Worm (Caenorhabditis elegans): ENCODE measurements around the gene R08A2.1.

Gene R08A2.1

ce11 chrV:14689060-14689750 is 30.2 kb downstream of the R08A2.1 start, which contains the start of gene gasr-8 (continued):
- TF ChIP-seq Y67H2A.10 (GFP tag; conservative IDR thresholded peaks at IDR 0.05) (no peak), madf-3 (GFP tag; IDR thresholded peaks at IDR 0.05) (0 out of 2 replicates have a peak, but pooled peaks have one; percentile 4), ekl-4 (GFP tag; IDR thresholded peaks at IDR 0.05) (peak; percentile 23; the same call in 1 of the 2 replicates), unc-62 (GFP tag; optimal IDR thresholded peaks at IDR 0.05) (no peak), hsf-1 (GFP tag; IDR thresholded peaks at IDR 0.05) (peak; percentile 73), rec-8 (tag; optimal IDR thresholded peaks at IDR 0.05) (peak; percentile 1 to 50), ama-1 (optimal IDR thresholded peaks at IDR 0.05) (no peak), ama-1 (GFP tag; optimal IDR thresholded peaks at IDR 0.05) (peak in 1 of 2 experiments; percentile 51), attf-5 (GFP tag; optimal IDR thresholded peaks at IDR 0.05) (no peak), lsl-1 (GFP tag; optimal IDR thresholded peaks at IDR 0.05) (peak; percentile 73), madf-10 (tag; optimal IDR thresholded peaks at IDR 0.05) (peak; percentile 28), tbx-9 (tag; optimal IDR thresholded peaks at IDR 0.05; ENCODE audit: borderline replicate concordance) (no peak), F33H1.4 (GFP tag; IDR thresholded peaks at IDR 0.05) (peak; percentile 8; the same call in 1 of the 2 replicates), ztf-26 (tag; optimal IDR thresholded peaks at IDR 0.05) (no peak), attf-3 (GFP tag; conservative IDR thresholded peaks at IDR 0.05) (no peak), ztf-28 (GFP tag; IDR thresholded peaks at IDR 0.05) (no peak), xnd-1 (tag; optimal IDR thresholded peaks at IDR 0.05) (peak; percentile 64), hmg-1.2 (GFP tag; IDR thresholded peaks at IDR 0.05) (peak; percentile 52), T07F8.4 (tag; optimal IDR thresholded peaks at IDR 0.05) (no peak), die-1 (tag; optimal IDR thresholded peaks at IDR 0.05) (peak; percentile 48), ztf-18 (tag; optimal IDR thresholded peaks at IDR 0.05) (peak; percentile 23), ZK185.1 (tag; optimal IDR thresholded peaks at IDR 0.05; ENCODE audit: poor library complexity, severe bottlenecking) (peak; percentile 45), him-1 (tag; optimal IDR thresholded peaks at IDR 0.05) (peak; percentile 42)

ce11 chrV:14688097-14688912 is 31.1 kb downstream of the R08A2.1 start, which contains the start of gene C47E8.11:
Gene C47E8.11, plus strand, starts transcription at chrV:14688616.
- peak; percentile 64 for TF ChIP-seq lin-54 (GFP tag; optimal IDR thresholded peaks at IDR 0.05)
- TF ChIP-seq akir-1 (GFP tag; optimal IDR thresholded peaks at IDR 0.05) = no peak
- TF ChIP-seq ekl-4 (GFP tag; IDR thresholded peaks at IDR 0.05) = peak; percentile 77; the same call in 1 of the 2 replicates
- no peak for TF ChIP-seq Y67H2A.10 (GFP tag; conservative IDR thresholded peaks at IDR 0.05)
- TF ChIP-seq cebp-1 (GFP tag; IDR thresholded peaks at IDR 0.05) = no peak
- peak; percentile 69 for TF ChIP-seq cebp-1 (tag; optimal IDR thresholded peaks at IDR 0.05)
- TF ChIP-seq die-1 (tag; optimal IDR thresholded peaks at IDR 0.05) = peak; percentile 40
- no peak; the same call in 1 of the 2 replicates for TF ChIP-seq Y95B8A.8 (GFP tag; IDR thresholded peaks at IDR 0.05)
- TF ChIP-seq sptf-2 (GFP tag; optimal IDR thresholded peaks at IDR 0.05) = peak; percentile 16
- TF ChIP-seq lag-1 (GFP tag; IDR thresholded peaks at IDR 0.05) = peak; percentile 6; the same call in 1 of the 2 replicates
- TF ChIP-seq xnd-1 (tag; optimal IDR thresholded peaks at IDR 0.05) = peak; percentile 23
- no peak for TF ChIP-seq ztf-22 (GFP tag; optimal IDR thresholded peaks at IDR 0.05)
- peak; percentile 46 for TF ChIP-seq ets-4 (GFP tag; optimal IDR thresholded peaks at IDR 0.05)
- TF ChIP-seq F57C9.4 (tag; optimal IDR thresholded peaks at IDR 0.05) = no peak
- TF ChIP-seq mxl-1 (tag; optimal IDR thresholded peaks at IDR 0.05) = no peak
- TF ChIP-seq F33H1.4 (GFP tag; IDR thresholded peaks at IDR 0.05) = peak; percentile 36; the same call in 1 of the 2 replicates
- no peak for TF ChIP-seq mes-4 (tag; optimal IDR thresholded peaks at IDR 0.05)
- no peak for TF ChIP-seq F57A8.1 (GFP tag; optimal IDR thresholded peaks at IDR 0.05)
- peak; percentile 94 for TF ChIP-seq F49E8.2 (tag; optimal IDR thresholded peaks at IDR 0.05; ENCODE audit: insufficient read depth)
- TF ChIP-seq lin-40 (tag; optimal IDR thresholded peaks at IDR 0.05) = peak; percentile 52
- TF ChIP-seq let-607 (tag; optimal IDR thresholded peaks at IDR 0.05) = peak in 1 of 2 experiments; percentile 60
- TF ChIP-seq lin-26 (GFP tag; IDR thresholded peaks at IDR 0.05) = no peak; the same call in 1 of the 2 replicates
- TF ChIP-seq hmg-20 (GFP tag; IDR thresholded peaks at IDR 0.05) = peak; percentile 57
- TF ChIP-seq snpc-1.3 (tag; optimal IDR thresholded peaks at IDR 0.05; ENCODE audit: insufficient read depth) = peak; percentile 82
- TF ChIP-seq nfya-2 (GFP tag; IDR thresholded peaks at IDR 0.05) = peak; percentile 84; the same call in 1 of the 2 replicates
- peak; percentile 19 for TF ChIP-seq efl-1 (GFP tag; optimal IDR thresholded peaks at IDR 0.05)
- no peak for TF ChIP-seq him-1 (tag; optimal IDR thresholded peaks at IDR 0.05)

Data from whole organism, young adult.